Worm (Caenorhabditis elegans): Measurements from ENCODE around the gene lbp-2.

DNA sequence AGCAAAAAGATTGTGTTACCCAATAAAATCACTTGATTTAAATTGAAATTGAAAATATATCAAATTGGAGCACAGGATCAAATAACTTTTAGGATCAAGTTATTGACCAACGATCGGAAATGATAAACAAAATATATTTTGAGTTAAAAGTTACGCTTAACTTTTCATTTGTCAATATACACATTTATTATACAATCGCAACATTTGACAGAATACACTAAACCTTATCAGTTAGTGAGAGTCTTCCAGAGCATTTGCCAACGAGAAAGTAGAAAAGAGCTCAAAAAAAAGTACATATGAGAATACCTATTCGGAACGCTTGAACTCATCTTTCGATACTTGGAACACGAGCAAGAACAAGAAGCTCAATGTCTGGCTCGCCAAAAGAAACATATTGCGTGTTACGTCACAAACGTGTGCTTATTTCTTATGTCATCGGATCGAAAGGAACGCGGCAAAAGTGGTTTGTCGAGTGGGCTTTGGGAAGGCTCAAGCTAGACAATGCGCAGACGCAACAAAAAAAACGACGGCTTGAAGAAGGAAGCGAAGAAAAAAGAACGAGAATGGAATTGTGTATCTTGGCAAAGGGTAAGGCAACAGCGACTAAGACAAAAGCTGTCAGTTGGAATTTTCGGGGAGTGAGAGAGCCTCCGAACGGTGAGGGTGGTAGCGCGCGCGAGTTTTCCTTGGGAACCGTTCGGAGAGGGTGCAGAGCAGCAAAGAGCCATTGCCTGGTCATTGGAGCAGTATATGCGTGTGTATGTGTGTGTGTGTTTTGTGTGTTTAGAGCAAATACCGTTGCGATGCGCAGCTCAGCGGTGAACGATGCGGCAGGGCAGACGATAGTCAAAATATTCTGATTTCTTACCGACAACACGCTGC is 33.8 kb upstream of the lbp-2 start:
- TF ChIP-seq egl-5 (tag; optimal IDR thresholded peaks at IDR 0.05) (no peak), ceh-82 (tag; optimal IDR thresholded peaks at IDR 0.05) (no peak), fos-1 (tag; optimal IDR thresholded peaks at IDR 0.05) (no peak)
